Worm (Caenorhabditis elegans) whole organism, L4/young adult: ENCODE results near the gene Y57A10A.8.

ENCODE experiments used
- W03F9.2 ChIP-seq: fragments of 150-350 bp; optimal IDR thresholded peaks from 2 replicates; lab custom pipeline; 2014; ENCODE audit warnings: missing biosample characterization, missing genetic modification characterization
- dao-5 ChIP-seq: sonication (generic microtip); optimal IDR thresholded peaks from 2 replicates; lab custom pipeline; 2016; ENCODE audit warnings: missing genotype, missing genetic modification characterization, moderate library complexity, missing compliant biosample characterization
- him-1 ChIP-seq: sonication (generic microtip); optimal IDR thresholded peaks from 2 replicates; lab custom pipeline; 2016; ENCODE audit warnings: missing genotype, missing genetic modification reagents, missing genetic modification characterization, missing compliant biosample characterization

ce11 chrII:12137983-12138382, 26.7 kb upstream of the Y57A10A.8 start:
- TF ChIP-seq him-1 (tag; lab: Kevin White, UChicago) (no peak), dao-5 (tag; lab: Kevin White, UChicago) (no peak), W03F9.2 (tag; lab: Kevin White, UChicago) (no peak)
